Worm (Caenorhabditis elegans) whole organism, L1 larva: ENCODE data around the gene zhit-1.

Experiments used
- Y116A8C.19 ChIP-seq: sonication (generic microtip); optimal IDR thresholded peaks from 2 replicates; lab custom pipeline; 2016; ENCODE audit warnings: missing compliant biosample characterization, missing genetic modification characterization, borderline replicate concordance
- ceh-82 ChIP-seq, 3 experiments: fragments of 150-350 bp in 1 of 3; sonication (generic microtip) in 2 of 3; optimal IDR thresholded peaks; 2 replicates each; lab custom pipeline; 2014 to 2017; ENCODE audit warnings: missing biosample characterization in 3 of 3, missing genetic modification characterization in 3 of 3
- egl-13 ChIP-seq: sonication (generic microtip); optimal IDR thresholded peaks from 2 replicates; lab custom pipeline; 2016; ENCODE audit warnings: missing genotype, missing genetic modification reagents, missing genetic modification characterization, missing compliant biosample characterization
- grh-1 ChIP-seq: fragments of 200-800 bp; sonication (Bioruptor generic); IDR thresholded peaks from 2 replicates; pipeline ENCODE4 v1.3.6; 2022; ENCODE audit warnings: missing genetic modification reagents, missing genetic modification characterization, missing compliant biosample characterization
- hpl-2 ChIP-seq: fragments of 150-350 bp; optimal IDR thresholded peaks from 2 replicates; lab custom pipeline; 2014; ENCODE audit warnings: missing biosample characterization, missing genetic modification reagents, missing genetic modification characterization
- jun-1 ChIP-seq: fragments of 150-350 bp; optimal IDR thresholded peaks from 2 replicates; lab custom pipeline; 2014; ENCODE audit warnings: missing biosample characterization, missing genetic modification reagents, missing genetic modification characterization
- lsy-2 ChIP-seq, 2 experiments: fragments of 150-350 bp; optimal IDR thresholded peaks; 2 replicates each; lab custom pipeline; 2014; ENCODE audit warnings: missing biosample characterization in 2 of 2, missing genetic modification characterization in 2 of 2
- pax-3 ChIP-seq: fragments of 200-800 bp; sonication (Bioruptor generic); optimal IDR thresholded peaks from 2 replicates; lab custom pipeline; 2018; ENCODE audit warnings: mild to moderate bottlenecking, missing genetic modification characterization, moderate library complexity, missing compliant biosample characterization
- snpc-4 ChIP-seq: fragments of 150-350 bp; optimal IDR thresholded peaks from 2 replicates; lab custom pipeline; 2014; ENCODE audit warnings: missing biosample characterization, missing genetic modification characterization
- unc-30 ChIP-seq: sonication (generic microtip); optimal IDR thresholded peaks from 2 replicates; lab custom pipeline; 2017; ENCODE audit warnings: missing biosample characterization, missing genetic modification characterization
- unc-62 ChIP-seq: fragments of 150-350 bp; optimal IDR thresholded peaks from 2 replicates; lab custom pipeline; 2014; ENCODE audit warnings: missing biosample characterization, missing genetic modification reagents, missing genetic modification characterization

ce11 chrV:5634445-5634844 is 38.1 kb upstream of the zhit-1 start:
- TF ChIP-seq unc-62 (GFP tag; lab: Kevin White, UChicago) (no peak), egl-13 (tag; lab: Kevin White, UChicago) (no peak), grh-1 (GFP tag; lab: Robert Waterston, UW) (no peak), snpc-4 (tag; lab: Kevin White, UChicago) (no peak), pax-3 (tag; lab: Kevin White, UChicago) (no peak), unc-30 (tag; lab: Kevin White, UChicago) (no peak), lsy-2 (tag; optimal IDR thresholded peaks at IDR 0.05; lab: Kevin White, UChicago) (no peak), Y116A8C.19 (no peak), jun-1 (tag; lab: Kevin White, UChicago) (no peak), ceh-82 (tag; optimal IDR thresholded peaks at IDR 0.05; lab: Kevin White, UChicago) (no peak), hpl-2 (no peak)
